Worm (Caenorhabditis elegans) whole organism, L1 larva: Measurements from ENCODE around the gene mars-1.

Source experiments
- C04F5.9 ChIP-seq: sonication (generic microtip); optimal IDR thresholded peaks from 2 replicates; lab custom pipeline; 2016; ENCODE audit warnings: missing genetic modification characterization, missing compliant biosample characterization
- C16A3.4 ChIP-seq: fragments of 150-350 bp; optimal IDR thresholded peaks from 2 replicates; lab custom pipeline; 2014; ENCODE audit warnings: missing biosample characterization, missing genetic modification characterization
- C34B4.2 ChIP-seq: sonication (generic microtip); optimal IDR thresholded peaks from 2 replicates; lab custom pipeline; 2017; ENCODE audit warnings: mild to moderate bottlenecking, missing genetic modification characterization, missing compliant biosample characterization
- alr-1 ChIP-seq: fragments of 200-800 bp; sonication (Bioruptor generic); optimal IDR thresholded peaks from 2 replicates; lab custom pipeline; 2018; ENCODE audit warnings: borderline replicate concordance, mild to moderate bottlenecking, missing genetic modification characterization, missing compliant biosample characterization
- aly-2 ChIP-seq: fragments of 150-350 bp; optimal IDR thresholded peaks from 2 replicates; lab custom pipeline; 2014; ENCODE audit warnings: missing biosample characterization, missing genetic modification characterization
- ama-1 ChIP-seq: fragments of 150-350 bp; optimal IDR thresholded peaks from 2 replicates; lab custom pipeline; 2014
- blmp-1 ChIP-seq: fragments of 150-350 bp; optimal IDR thresholded peaks from 2 replicates; lab custom pipeline; 2014; ENCODE audit warnings: missing biosample characterization, missing genetic modification characterization
- ceh-88 ChIP-seq: fragments of 200-800 bp; sonication (Bioruptor generic); IDR thresholded peaks from 2 replicates; pipeline ENCODE4 v1.3.6; 2022; ENCODE audit warnings: missing genetic modification characterization, missing compliant biosample characterization
- ceh-90 ChIP-seq: sonication (generic microtip); optimal IDR thresholded peaks from 2 replicates; lab custom pipeline; 2016; ENCODE audit warnings: missing genetic modification characterization, missing compliant biosample characterization
- ces-1 ChIP-seq: fragments of 150-350 bp; optimal IDR thresholded peaks from 2 replicates; lab custom pipeline; 2014; ENCODE audit warnings: missing biosample characterization, missing genetic modification reagents, missing genetic modification characterization
- dpl-1 ChIP-seq, 3 experiments: fragments of 150-350 bp in 2 of 3; sonication (generic microtip) in 1 of 3; optimal IDR thresholded peaks; 2 replicates each; lab custom pipeline; 2014 to 2017; ENCODE audit warnings: missing biosample characterization in 3 of 3, missing genetic modification characterization in 3 of 3, missing genetic modification reagents in 3 of 3
- efl-1 ChIP-seq, 4 experiments: fragments of 150-350 bp; optimal IDR thresholded peaks in 3 of 4; peaks in 1 of 4; 1 replicate in 1 of 4; 2 replicates in 3 of 4; lab custom pipeline; 2014; ENCODE audit warnings: missing biosample characterization in 2 of 4, missing genetic modification characterization in 2 of 4, missing genetic modification reagents in 2 of 4
- efl-3 ChIP-seq: fragments of 200-800 bp; sonication (Bioruptor generic); optimal IDR thresholded peaks from 2 replicates; lab custom pipeline; 2018; ENCODE audit warnings: mild to moderate bottlenecking, missing genetic modification characterization, missing compliant biosample characterization
- egl-27 ChIP-seq, 2 experiments: fragments of 150-350 bp in 1 of 2; sonication (generic microtip); optimal IDR thresholded peaks; 3 replicates each; lab custom pipeline; 2017 to 2018; ENCODE audit warnings: missing biosample characterization in 2 of 2, missing genetic modification characterization in 2 of 2, missing genetic modification reagents in 2 of 2
- elt-3 ChIP-seq, 6 experiments: fragments of 150-350 bp in 1 of 6; sonication (generic microtip); optimal IDR thresholded peaks; 2 replicates each; lab custom pipeline; 2017 to 2018; ENCODE audit warnings: missing biosample characterization in 6 of 6, missing genetic modification characterization in 6 of 6, inconsistent platforms in 1 of 6
- ets-5 ChIP-seq: fragments of 200-800 bp; sonication (Bioruptor generic); IDR thresholded peaks from 2 replicates; pipeline ENCODE4 v1.3.6; 2022; ENCODE audit warnings: missing genetic modification characterization, missing compliant biosample characterization
- fkh-10 ChIP-seq: sonication (generic microtip); optimal IDR thresholded peaks from 2 replicates; lab custom pipeline; 2017; ENCODE audit warnings: missing biosample characterization, missing genetic modification reagents, missing genetic modification characterization
- fkh-4 ChIP-seq: sonication (generic microtip); optimal IDR thresholded peaks from 2 replicates; lab custom pipeline; 2016; ENCODE audit warnings: missing compliant biosample characterization, missing genetic modification characterization, borderline replicate concordance
- grh-1 ChIP-seq: fragments of 200-800 bp; sonication (Bioruptor generic); IDR thresholded peaks from 2 replicates; pipeline ENCODE4 v1.3.6; 2022; ENCODE audit warnings: missing genetic modification reagents, missing genetic modification characterization, missing compliant biosample characterization
- hpl-2 ChIP-seq: fragments of 150-350 bp; optimal IDR thresholded peaks from 2 replicates; lab custom pipeline; 2014; ENCODE audit warnings: missing biosample characterization, missing genetic modification reagents, missing genetic modification characterization
- irx-1 ChIP-seq: sonication (generic microtip); optimal IDR thresholded peaks from 2 replicates; lab custom pipeline; 2016; ENCODE audit warnings: missing genetic modification characterization, missing compliant biosample characterization
- isw-1 ChIP-seq: fragments of 200-800 bp; sonication (Bioruptor generic); IDR thresholded peaks from 2 replicates; pipeline ENCODE4 v1.3.6; 2022; ENCODE audit warnings: missing genetic modification characterization, missing compliant biosample characterization
- lin-35 ChIP-seq, 2 experiments: fragments of 150-350 bp; optimal IDR thresholded peaks; 2 replicates each; lab custom pipeline; 2014; ENCODE audit warnings: missing biosample characterization in 2 of 2, missing genetic modification characterization in 2 of 2, missing genetic modification reagents in 2 of 2
- lir-3 ChIP-seq: sonication (generic microtip); optimal IDR thresholded peaks from 2 replicates; lab custom pipeline; 2016; ENCODE audit warnings: mild to moderate bottlenecking, missing genetic modification characterization, moderate library complexity, missing compliant biosample characterization; ENCODE audit not compliant: poor library complexity
- lsy-2 ChIP-seq, 2 experiments: fragments of 150-350 bp; optimal IDR thresholded peaks; 2 replicates each; lab custom pipeline; 2014; ENCODE audit warnings: missing biosample characterization in 2 of 2, missing genetic modification characterization in 2 of 2
- mep-1 ChIP-seq: fragments of 150-350 bp; optimal IDR thresholded peaks from 2 replicates; lab custom pipeline; 2014; ENCODE audit warnings: missing biosample characterization, missing genetic modification characterization
- nhr-19 ChIP-seq: fragments of 200-800 bp; sonication (Bioruptor generic); conservative IDR thresholded peaks from 2 replicates; pipeline ENCODE4 v1.3.6; 2022; ENCODE audit warnings: missing genetic modification characterization, missing compliant biosample characterization
- nhr-20 ChIP-seq: sonication (generic microtip); optimal IDR thresholded peaks from 2 replicates; lab custom pipeline; 2016; ENCODE audit warnings: mild to moderate bottlenecking, missing genetic modification characterization, missing compliant biosample characterization
- nhr-237 ChIP-seq: fragments of 150-350 bp; optimal IDR thresholded peaks from 2 replicates; lab custom pipeline; 2014; ENCODE audit warnings: missing biosample characterization, missing genetic modification characterization
- nhr-28 ChIP-seq: fragments of 150-350 bp; optimal IDR thresholded peaks from 2 replicates; lab custom pipeline; 2014; ENCODE audit warnings: missing biosample characterization, missing genetic modification characterization
- nhr-77 ChIP-seq: fragments of 150-350 bp; optimal IDR thresholded peaks from 2 replicates; lab custom pipeline; 2014; ENCODE audit warnings: missing biosample characterization, missing genetic modification characterization
- nhr-90 ChIP-seq: sonication (generic microtip); optimal IDR thresholded peaks from 2 replicates; lab custom pipeline; 2016; ENCODE audit warnings: mild to moderate bottlenecking, missing genetic modification characterization, missing compliant biosample characterization; ENCODE audit not compliant: poor library complexity
- pax-3 ChIP-seq: fragments of 200-800 bp; sonication (Bioruptor generic); optimal IDR thresholded peaks from 2 replicates; lab custom pipeline; 2018; ENCODE audit warnings: mild to moderate bottlenecking, missing genetic modification characterization, moderate library complexity, missing compliant biosample characterization
- pqm-1 ChIP-seq: sonication (generic microtip); optimal IDR thresholded peaks from 3 replicates; lab custom pipeline; 2017; ENCODE audit warnings: missing biosample characterization, missing genetic modification characterization
- rnt-1 ChIP-seq: sonication (generic microtip); optimal IDR thresholded peaks from 2 replicates; lab custom pipeline; 2016; ENCODE audit warnings: mild to moderate bottlenecking, missing genetic modification characterization, moderate library complexity, missing compliant biosample characterization
- skn-1 ChIP-seq: fragments of 150-350 bp; optimal IDR thresholded peaks from 2 replicates; lab custom pipeline; 2014; ENCODE audit warnings: missing biosample characterization, missing genetic modification characterization
- tlp-1 ChIP-seq: fragments of 150-350 bp; optimal IDR thresholded peaks from 2 replicates; lab custom pipeline; 2014; ENCODE audit warnings: missing biosample characterization, missing genetic modification characterization
- unc-30 ChIP-seq: sonication (generic microtip); optimal IDR thresholded peaks from 2 replicates; lab custom pipeline; 2017; ENCODE audit warnings: missing biosample characterization, missing genetic modification characterization
- unc-62 ChIP-seq: fragments of 150-350 bp; optimal IDR thresholded peaks from 2 replicates; lab custom pipeline; 2014; ENCODE audit warnings: missing biosample characterization, missing genetic modification reagents, missing genetic modification characterization
- unc-86 ChIP-seq: sonication (generic microtip); optimal IDR thresholded peaks from 2 replicates; lab custom pipeline; 2016; ENCODE audit warnings: missing genetic modification characterization, missing compliant biosample characterization
- vab-15 ChIP-seq: sonication (generic microtip); optimal IDR thresholded peaks from 2 replicates; lab custom pipeline; 2017; ENCODE audit warnings: missing genotype, mild to moderate bottlenecking, missing genetic modification characterization, missing compliant biosample characterization
- zag-1 ChIP-seq: fragments of 150-350 bp; optimal IDR thresholded peaks from 2 replicates; lab custom pipeline; 2014; ENCODE audit warnings: missing biosample characterization, missing genetic modification characterization
- zip-4 ChIP-seq: fragments of 200-800 bp; sonication (Bioruptor generic); optimal IDR thresholded peaks from 2 replicates; lab custom pipeline; 2018; ENCODE audit warnings: mild to moderate bottlenecking, missing genetic modification characterization, moderate library complexity, missing compliant biosample characterization
- ztf-4 ChIP-seq: fragments of 150-350 bp; optimal IDR thresholded peaks from 2 replicates; lab custom pipeline; 2014; ENCODE audit warnings: missing biosample characterization, missing genetic modification characterization

The mars-1 gene

DNA sequence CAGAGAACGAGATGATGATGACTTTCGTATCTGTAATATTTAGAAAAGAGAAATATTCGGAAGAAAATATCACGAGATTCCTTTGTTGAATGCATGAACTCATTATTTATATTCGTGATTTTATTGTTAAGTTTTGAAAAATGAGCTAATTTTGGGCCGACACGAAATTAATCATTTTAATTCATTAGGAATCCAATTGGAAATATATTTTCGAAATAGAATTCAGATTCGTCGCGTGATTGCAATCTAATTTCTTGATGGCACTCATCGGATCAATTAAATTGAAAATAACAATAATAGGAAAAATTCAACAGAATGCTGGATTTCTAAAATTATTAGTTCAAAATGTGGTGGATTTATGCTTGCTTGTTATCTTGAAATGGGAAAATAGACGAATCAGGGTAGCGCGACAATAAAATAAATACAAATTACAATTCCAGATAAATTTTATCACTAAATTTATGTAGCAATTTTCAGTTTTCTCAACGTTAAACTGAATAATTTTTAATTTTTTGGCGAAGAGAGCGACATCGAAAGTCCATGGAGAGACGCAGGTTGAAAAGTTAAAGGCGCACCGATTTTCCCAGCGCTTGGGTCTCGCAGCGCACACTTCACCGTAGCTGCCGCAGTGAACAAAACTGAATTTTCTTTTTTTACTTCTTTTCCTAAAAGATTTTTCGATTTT is 33.4 kb downstream of the mars-1 start (continued):
- TF ChIP-seq pax-3 (no peak), ztf-4 (tag; lab: Kevin White, UChicago) (no peak), grh-1 (GFP tag; lab: Robert Waterston, UW) (peak; percentile 48), ces-1 (GFP tag; lab: Kevin White, UChicago) (no peak), unc-86 (peak; percentile 66), isw-1 (GFP tag; lab: Robert Waterston, UW) (peak; percentile 62), lin-35 (GFP tag; optimal IDR thresholded peaks at IDR 0.05; lab: Kevin White, UChicago) (peak; percentile 78 to 84), efl-3 (GFP tag; lab: Kevin White, UChicago) (no peak), skn-1 (peak; percentile 77), lsy-2 (tag; optimal IDR thresholded peaks at IDR 0.05; lab: Kevin White, UChicago) (peak; percentile 79 to 97), hpl-2 (peak; percentile 28), unc-30 (tag; lab: Kevin White, UChicago) (no peak), nhr-90 (tag; lab: Kevin White, UChicago) (peak; percentile 54), irx-1 (peak; percentile 57)

DNA sequence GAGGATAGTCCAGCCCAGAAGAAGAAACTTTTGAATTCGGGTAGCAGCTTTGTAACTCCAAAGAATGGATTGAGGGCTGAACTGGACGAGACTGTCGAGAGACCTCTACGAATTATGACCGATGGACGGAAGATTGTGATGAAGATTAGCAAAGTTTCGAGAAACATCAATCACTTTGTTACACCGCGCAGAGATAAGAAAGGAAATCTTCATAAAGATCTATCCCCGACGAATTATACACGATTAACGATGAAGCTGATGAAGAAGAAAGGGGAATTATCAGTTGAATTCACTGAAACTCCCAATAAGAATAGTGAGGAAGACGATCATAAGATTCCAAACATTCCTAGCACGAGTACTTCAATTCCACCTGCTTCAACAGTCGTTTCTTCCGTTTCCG is 35.6 kb downstream of the mars-1 start:
- TF ChIP-seq lsy-2 (tag; optimal IDR thresholded peaks at IDR 0.05; lab: Kevin White, UChicago), result no peak
- TF ChIP-seq rnt-1 (tag; lab: Kevin White, UChicago), result peak; percentile 3
- TF ChIP-seq zip-4 (GFP tag; lab: Kevin White, UChicago), result no peak
- TF ChIP-seq blmp-1 (tag; lab: Kevin White, UChicago), result peak; percentile 27
- TF ChIP-seq egl-27 (tag; optimal IDR thresholded peaks at IDR 0.05; lab: Kevin White, UChicago), result no peak

DNA sequence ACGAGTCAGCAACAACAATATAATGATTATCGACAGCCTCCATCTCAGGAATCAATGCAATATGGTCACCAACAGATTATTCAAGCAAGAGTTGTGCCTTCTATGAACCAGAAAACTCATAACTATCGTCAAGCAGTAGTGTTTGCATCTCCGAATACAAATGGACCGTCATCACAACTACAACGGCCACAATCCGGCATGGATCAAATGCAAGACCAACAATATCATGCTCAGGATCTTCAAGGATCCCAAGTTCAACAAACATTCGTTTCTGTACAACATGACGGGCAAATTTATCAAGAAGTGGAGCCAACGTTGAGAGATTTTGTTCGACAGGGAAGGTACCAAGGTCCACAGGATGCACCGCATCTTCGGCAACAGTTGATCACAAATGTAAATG is 38.2 kb downstream of the mars-1 start:
- TF ChIP-seq ama-1 (lab: Kevin White, UChicago) (no peak), unc-62 (GFP tag; lab: Kevin White, UChicago) (no peak), unc-86 (no peak), hpl-2 (no peak), ceh-90 (tag; lab: Kevin White, UChicago) (no peak), zag-1 (no peak), elt-3 (tag; optimal IDR thresholded peaks at IDR 0.05; lab: Kevin White, UChicago) (no peak)

DNA sequence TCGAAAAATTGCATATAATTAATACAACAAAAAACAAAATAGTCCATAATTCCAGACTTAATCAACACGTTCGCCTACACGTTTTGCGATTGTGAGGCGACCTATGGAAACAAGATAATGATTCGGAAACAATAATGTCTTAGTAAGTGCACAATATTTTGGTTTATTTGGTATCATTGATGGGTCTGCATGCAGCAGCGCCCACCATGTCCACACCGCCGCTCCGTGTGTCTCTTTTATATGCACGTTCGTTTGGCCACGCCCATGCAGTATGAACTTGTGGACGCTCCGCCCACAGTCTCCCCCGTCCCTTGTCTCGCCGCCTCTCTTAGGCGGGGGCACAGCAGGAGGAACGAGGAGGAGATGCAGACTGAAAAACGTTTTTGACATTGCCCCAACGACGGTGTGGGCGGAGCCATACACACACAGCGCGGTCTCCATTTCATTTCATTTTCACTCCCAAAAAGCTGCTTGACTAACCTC is 41.1 kb downstream of the mars-1 start, which contains the start of gene mig-38:
TSS of gene mig-38 (plus strand) at position 54 of the 483 bp plus-strand sequence.
- TF ChIP-seq ceh-88 (GFP tag; lab: Robert Waterston, UW) (no peak), skn-1 (peak; percentile 13), efl-1 (optimal IDR thresholded peaks at IDR 0.05; lab: Kevin White, UChicago) (peak in 1 of 2 experiments; percentile 24), efl-1 (GFP tag; optimal IDR thresholded peaks at IDR 0.05 in 1 of 2; lab: Kevin White, UChicago) (no peak), isw-1 (GFP tag; lab: Robert Waterston, UW) (0 out of 2 replicates have a peak, but pooled peaks have one; percentile 1), ets-5 (GFP tag; lab: Robert Waterston, UW) (no peak), lir-3 (tag; lab: Kevin White, UChicago) (peak; percentile 51), nhr-20 (tag; lab: Kevin White, UChicago) (peak; percentile 70), lin-35 (GFP tag; optimal IDR thresholded peaks at IDR 0.05; lab: Kevin White, UChicago) (peak; percentile 37 to 46), fkh-4 (tag; lab: Kevin White, UChicago) (no peak), dpl-1 (GFP tag; optimal IDR thresholded peaks at IDR 0.05; lab: Kevin White, UChicago) (peak in 1 of 3 experiments; percentile 15), lsy-2 (tag; optimal IDR thresholded peaks at IDR 0.05; lab: Kevin White, UChicago) (peak; percentile 34 to 42), ces-1 (GFP tag; lab: Kevin White, UChicago) (no peak), hpl-2 (no peak), rnt-1 (tag; lab: Kevin White, UChicago) (peak; percentile 39), aly-2 (tag; lab: Kevin White, UChicago) (peak; percentile 19), C34B4.2 (tag; lab: Kevin White, UChicago) (no peak), nhr-237 (no peak), C16A3.4 (tag; lab: Kevin White, UChicago) (no peak), vab-15 (tag; lab: Kevin White, UChicago) (no peak), efl-3 (GFP tag; lab: Kevin White, UChicago) (peak; percentile 48), elt-3 (tag; optimal IDR thresholded peaks at IDR 0.05; lab: Kevin White, UChicago) (no peak), nhr-28 (no peak), nhr-77 (tag; lab: Kevin White, UChicago) (peak; percentile 28), pqm-1 (no peak), fkh-10 (GFP tag; lab: Kevin White, UChicago) (peak; percentile 51), unc-62 (GFP tag; lab: Kevin White, UChicago) (no peak), C04F5.9 (peak; percentile 32), tlp-1 (tag; lab: Kevin White, UChicago) (no peak), nhr-19 (GFP tag; lab: Robert Waterston, UW) (peak; percentile 18; the same call in 1 of the 2 replicates), mep-1 (tag; lab: Kevin White, UChicago) (peak; percentile 46), alr-1 (tag; lab: Kevin White, UChicago) (no peak)
